Worm (Caenorhabditis elegans) whole organism, L3 larva: ENCODE data around the gene F22B5.5.
A peak's percentile ranks its signal among the peaks of the same experiment; 100 is the strongest.

ENCODE experiments used
- R02D3.7 ChIP-seq: fragments of 150-350 bp; optimal IDR thresholded peaks from 2 replicates; lab custom pipeline; 2014; ENCODE audit warnings: missing biosample characterization, missing genetic modification characterization
- ZK546.5 ChIP-seq: sonication (generic microtip); optimal IDR thresholded peaks from 2 replicates; lab custom pipeline; 2017; ENCODE audit warnings: missing biosample characterization, missing genetic modification characterization
- aly-2 ChIP-seq: fragments of 150-350 bp; optimal IDR thresholded peaks from 2 replicates; lab custom pipeline; 2014; ENCODE audit warnings: missing biosample characterization, missing genetic modification characterization
- ama-1 ChIP-seq: fragments of 150-350 bp; optimal IDR thresholded peaks from 2 replicates; lab custom pipeline; 2018
- ceh-16 ChIP-seq: sonication (generic microtip); optimal IDR thresholded peaks from 2 replicates; lab custom pipeline; 2017; ENCODE audit warnings: missing biosample characterization, missing genetic modification characterization
- ceh-28 ChIP-seq: fragments of 150-350 bp; optimal IDR thresholded peaks from 2 replicates; lab custom pipeline; 2014; ENCODE audit warnings: missing biosample characterization, missing genetic modification reagents, missing genetic modification characterization
- ceh-82 ChIP-seq: fragments of 150-350 bp; optimal IDR thresholded peaks from 2 replicates; lab custom pipeline; 2014; ENCODE audit warnings: missing biosample characterization, missing genetic modification characterization
- ceh-9 ChIP-seq: sonication (generic microtip); optimal IDR thresholded peaks from 2 replicates; lab custom pipeline; 2018; ENCODE audit warnings: missing biosample characterization, missing genetic modification characterization
- daf-12 ChIP-seq: fragments of 150-350 bp; optimal IDR thresholded peaks from 2 replicates; lab custom pipeline; 2014; ENCODE audit warnings: missing biosample characterization, missing genetic modification reagents, missing genetic modification characterization
- egl-27 ChIP-seq: sonication (generic microtip); optimal IDR thresholded peaks from 4 replicates; lab custom pipeline; 2017; ENCODE audit warnings: missing biosample characterization, missing genetic modification reagents, missing genetic modification characterization
- egl-5 ChIP-seq: fragments of 150-350 bp; optimal IDR thresholded peaks from 2 replicates; lab custom pipeline; 2017; ENCODE audit warnings: missing biosample characterization, missing genetic modification reagents, missing genetic modification characterization, inconsistent platforms
- elt-1 ChIP-seq: fragments of 150-350 bp; optimal IDR thresholded peaks from 2 replicates; lab custom pipeline; 2014; ENCODE audit warnings: missing biosample characterization, missing genetic modification characterization
- elt-2 ChIP-seq: sonication (generic microtip); optimal IDR thresholded peaks from 2 replicates; lab custom pipeline; 2016; ENCODE audit warnings: missing genetic modification reagents, mild to moderate bottlenecking, missing genetic modification characterization, missing compliant biosample characterization
- elt-3 ChIP-seq, 3 experiments: fragments of 150-350 bp in 1 of 3; sonication (generic microtip) in 2 of 3; optimal IDR thresholded peaks; 2 replicates in 2 of 3; 4 replicates in 1 of 3; lab custom pipeline; 2014 to 2017; ENCODE audit warnings: missing biosample characterization in 3 of 3, missing genetic modification characterization in 3 of 3
- eor-1 ChIP-seq, 2 experiments: fragments of 150-350 bp; optimal IDR thresholded peaks; 2 replicates each; lab custom pipeline; 2014 to 2018; ENCODE audit warnings: missing biosample characterization in 2 of 2, missing genetic modification characterization in 2 of 2
- fkh-10 ChIP-seq: sonication (generic microtip); optimal IDR thresholded peaks from 2 replicates; lab custom pipeline; 2017; ENCODE audit warnings: missing biosample characterization, missing genetic modification reagents, missing genetic modification characterization
- fkh-2 ChIP-seq: fragments of 150-350 bp; optimal IDR thresholded peaks from 2 replicates; lab custom pipeline; 2014; ENCODE audit warnings: missing biosample characterization, missing genetic modification reagents, missing genetic modification characterization
- fos-1 ChIP-seq: fragments of 150-350 bp; optimal IDR thresholded peaks from 2 replicates; lab custom pipeline; 2014; ENCODE audit warnings: missing biosample characterization, missing genetic modification characterization
- hmg-11 ChIP-seq: sonication (generic microtip); optimal IDR thresholded peaks from 2 replicates; lab custom pipeline; 2016; ENCODE audit warnings: missing genetic modification characterization, missing compliant biosample characterization
- jun-1 ChIP-seq: fragments of 150-350 bp; optimal IDR thresholded peaks from 2 replicates; lab custom pipeline; 2014; ENCODE audit warnings: missing biosample characterization, missing genetic modification reagents, missing genetic modification characterization
- lin-15B ChIP-seq: fragments of 150-350 bp; optimal IDR thresholded peaks from 2 replicates; lab custom pipeline; 2014; ENCODE audit warnings: missing biosample characterization, missing genetic modification characterization
- lin-39 ChIP-seq: fragments of 150-350 bp; optimal IDR thresholded peaks from 2 replicates; lab custom pipeline; 2018; ENCODE audit warnings: missing biosample characterization, missing genetic modification reagents, missing genetic modification characterization
- lsy-12 ChIP-seq: sonication (generic microtip); optimal IDR thresholded peaks from 2 replicates; lab custom pipeline; 2016; ENCODE audit warnings: mild to moderate bottlenecking, missing genetic modification characterization, missing compliant biosample characterization
- mdl-1 ChIP-seq: fragments of 150-350 bp; optimal IDR thresholded peaks from 2 replicates; lab custom pipeline; 2014; ENCODE audit warnings: missing biosample characterization, missing genetic modification characterization
- mml-1 ChIP-seq: fragments of 150-350 bp; sonication (generic microtip); optimal IDR thresholded peaks from 3 replicates; lab custom pipeline; 2014; ENCODE audit warnings: missing biosample characterization, missing genetic modification characterization
- nfya-1 ChIP-seq: sonication (generic microtip); optimal IDR thresholded peaks from 2 replicates; lab custom pipeline; 2017; ENCODE audit warnings: missing genetic modification characterization, mild to moderate bottlenecking, missing compliant biosample characterization, antibody characterized with exemption, moderate library complexity; ENCODE audit not compliant: insufficient read depth
- nhr-11 ChIP-seq: fragments of 150-350 bp; optimal IDR thresholded peaks from 2 replicates; lab custom pipeline; 2014; ENCODE audit warnings: missing biosample characterization, missing genetic modification characterization
- nhr-12 ChIP-seq: fragments of 150-350 bp; optimal IDR thresholded peaks from 2 replicates; lab custom pipeline; 2014; ENCODE audit warnings: missing biosample characterization, missing genetic modification characterization
- nhr-23 ChIP-seq: fragments of 150-350 bp; optimal IDR thresholded peaks from 2 replicates; lab custom pipeline; 2014; ENCODE audit warnings: missing biosample characterization, missing genetic modification reagents, missing genetic modification characterization
- nhr-237 ChIP-seq: fragments of 150-350 bp; optimal IDR thresholded peaks from 2 replicates; lab custom pipeline; 2014; ENCODE audit warnings: missing biosample characterization, missing genetic modification characterization
- nhr-25 ChIP-seq: sonication (generic microtip); optimal IDR thresholded peaks from 2 replicates; lab custom pipeline; 2017; ENCODE audit warnings: missing biosample characterization, missing genetic modification characterization
- nhr-28 ChIP-seq: fragments of 150-350 bp; optimal IDR thresholded peaks from 2 replicates; lab custom pipeline; 2014; ENCODE audit warnings: missing biosample characterization, missing genetic modification characterization
- nhr-43 ChIP-seq: sonication (generic microtip); optimal IDR thresholded peaks from 2 replicates; lab custom pipeline; 2016; ENCODE audit warnings: mild to moderate bottlenecking, missing genetic modification characterization, missing compliant biosample characterization; ENCODE audit not compliant: poor library complexity, severe bottlenecking
- nhr-67 ChIP-seq: fragments of 150-350 bp; optimal IDR thresholded peaks from 2 replicates; lab custom pipeline; 2014; ENCODE audit warnings: missing biosample characterization, missing genetic modification characterization
- nhr-76 ChIP-seq: fragments of 150-350 bp; sonication (generic microtip); optimal IDR thresholded peaks from 5 replicates; lab custom pipeline; 2014; ENCODE audit warnings: missing biosample characterization, missing genetic modification characterization
- nhr-77 ChIP-seq: fragments of 150-350 bp; optimal IDR thresholded peaks from 2 replicates; lab custom pipeline; 2014; ENCODE audit warnings: missing biosample characterization, missing genetic modification characterization
- pha-4 ChIP-seq: fragments of 150-350 bp; optimal IDR thresholded peaks from 2 replicates; lab custom pipeline; 2014; ENCODE audit warnings: missing biosample characterization, missing genetic modification reagents, missing genetic modification characterization
- pqm-1 ChIP-seq: fragments of 150-350 bp; optimal IDR thresholded peaks from 2 replicates; lab custom pipeline; 2017; ENCODE audit warnings: missing biosample characterization, missing genetic modification characterization, inconsistent platforms
- sea-2 ChIP-seq: fragments of 150-350 bp; sonication (generic microtip); optimal IDR thresholded peaks from 4 replicates; lab custom pipeline; 2014; ENCODE audit warnings: missing biosample characterization, missing genetic modification reagents, missing genetic modification characterization
- skn-1 ChIP-seq: fragments of 150-350 bp; optimal IDR thresholded peaks from 2 replicates; lab custom pipeline; 2014; ENCODE audit warnings: missing biosample characterization, missing genetic modification characterization
- snpc-4 ChIP-seq: fragments of 150-350 bp; optimal IDR thresholded peaks from 2 replicates; lab custom pipeline; 2014; ENCODE audit warnings: missing biosample characterization, missing genetic modification characterization
- tbx-2 ChIP-seq: sonication (generic microtip); optimal IDR thresholded peaks from 2 replicates; lab custom pipeline; 2016; ENCODE audit warnings: mild to moderate bottlenecking, missing genetic modification characterization, missing compliant biosample characterization
- unc-39 ChIP-seq: sonication (generic microtip); optimal IDR thresholded peaks from 4 replicates; lab custom pipeline; 2017; ENCODE audit warnings: missing biosample characterization, missing genetic modification characterization
- unc-62 ChIP-seq: fragments of 150-350 bp; sonication (generic microtip); optimal IDR thresholded peaks from 4 replicates; lab custom pipeline; 2014; ENCODE audit warnings: missing biosample characterization, missing genetic modification reagents, missing genetic modification characterization
- zag-1 ChIP-seq: fragments of 150-350 bp; optimal IDR thresholded peaks from 2 replicates; lab custom pipeline; 2014; ENCODE audit warnings: missing biosample characterization, missing genetic modification characterization
- ztf-11 ChIP-seq: fragments of 150-350 bp; optimal IDR thresholded peaks from 2 replicates; lab custom pipeline; 2014; ENCODE audit warnings: missing biosample characterization, missing genetic modification characterization
- ztf-4 ChIP-seq: fragments of 150-350 bp; optimal IDR thresholded peaks from 2 replicates; lab custom pipeline; 2014; ENCODE audit warnings: missing biosample characterization, missing genetic modification characterization

F22B5.5 gene

ce11 chrII:8441519-8441918, 12.9 kb downstream of the F22B5.5 start:
- TF ChIP-seq ceh-9 (tag; lab: Kevin White, UChicago) (no peak), pha-4 (no peak), nhr-76 (tag; lab: Kevin White, UChicago) (no peak), nhr-43 (tag; lab: Kevin White, UChicago) (peak; percentile 33), tbx-2 (peak; percentile 18), nhr-23 (tag; lab: Kevin White, UChicago) (peak; percentile 6), elt-1 (no peak), zag-1 (tag; lab: Kevin White, UChicago) (no peak), fkh-2 (tag; lab: Kevin White, UChicago) (no peak), nhr-12 (no peak), skn-1 (tag; lab: Kevin White, UChicago) (no peak), aly-2 (tag; lab: Kevin White, UChicago) (no peak)

ce11 chrII:8440792-8441191, 13.6 kb downstream of the F22B5.5 start:
- TF ChIP-seq elt-2 (no peak), mml-1 (no peak), lsy-12 (tag; lab: Kevin White, UChicago) (no peak), nfya-1 (tag; lab: Kevin White, UChicago) (no peak), nhr-77 (no peak), zag-1 (tag; lab: Kevin White, UChicago) (no peak), ztf-11 (no peak), ceh-82 (tag; lab: Kevin White, UChicago) (no peak), nhr-76 (tag; lab: Kevin White, UChicago) (peak; percentile 28), eor-1 (tag; optimal IDR thresholded peaks at IDR 0.05; lab: Kevin White, UChicago) (no peak), ZK546.5 (tag; lab: Kevin White, UChicago) (no peak), nhr-237 (tag; lab: Kevin White, UChicago) (no peak), lin-39 (tag; lab: Kevin White, UChicago) (no peak), elt-3 (tag; optimal IDR thresholded peaks at IDR 0.05; lab: Kevin White, UChicago) (peak; percentile 31 to 79 (median 77)), aly-2 (tag; lab: Kevin White, UChicago) (no peak), lin-15B (no peak), unc-62 (peak; percentile 21), hmg-11 (no peak), nhr-43 (tag; lab: Kevin White, UChicago) (peak; percentile 88), fkh-2 (tag; lab: Kevin White, UChicago) (no peak), skn-1 (tag; lab: Kevin White, UChicago) (no peak), nhr-28 (tag; lab: Kevin White, UChicago) (no peak), egl-5 (no peak), ceh-28 (tag; lab: Kevin White, UChicago) (peak; percentile 44), ama-1 (lab: Kevin White, UChicago) (peak; percentile 58), ztf-4 (tag; lab: Kevin White, UChicago) (no peak), elt-1 (peak; percentile 62), snpc-4 (tag; lab: Kevin White, UChicago) (no peak), nhr-12 (no peak), tbx-2 (no peak), fkh-10 (GFP tag; lab: Kevin White, UChicago) (no peak), jun-1 (tag; lab: Kevin White, UChicago) (no peak), mdl-1 (tag; lab: Kevin White, UChicago) (peak; percentile 37), nhr-67 (tag; lab: Kevin White, UChicago) (no peak), egl-27 (no peak), nhr-25 (tag; lab: Kevin White, UChicago) (peak; percentile 83), pha-4 (no peak), unc-39 (tag; lab: Kevin White, UChicago) (no peak), nhr-23 (tag; lab: Kevin White, UChicago) (peak; percentile 90), ceh-16 (tag; lab: Kevin White, UChicago) (no peak), sea-2 (GFP tag; lab: Kevin White, UChicago) (no peak), fos-1 (no peak), nhr-11 (tag; lab: Kevin White, UChicago) (no peak), pqm-1 (tag; lab: Kevin White, UChicago) (no peak), daf-12 (tag; lab: Kevin White, UChicago) (no peak), ceh-9 (tag; lab: Kevin White, UChicago) (no peak), R02D3.7 (tag; lab: Kevin White, UChicago) (no peak)
